Worm (Caenorhabditis elegans): ENCODE results near the gene Y39G8B.13.
A peak's percentile ranks its signal among the peaks of the same experiment; 100 is the strongest.

Gene Y39G8B.13

DNA sequence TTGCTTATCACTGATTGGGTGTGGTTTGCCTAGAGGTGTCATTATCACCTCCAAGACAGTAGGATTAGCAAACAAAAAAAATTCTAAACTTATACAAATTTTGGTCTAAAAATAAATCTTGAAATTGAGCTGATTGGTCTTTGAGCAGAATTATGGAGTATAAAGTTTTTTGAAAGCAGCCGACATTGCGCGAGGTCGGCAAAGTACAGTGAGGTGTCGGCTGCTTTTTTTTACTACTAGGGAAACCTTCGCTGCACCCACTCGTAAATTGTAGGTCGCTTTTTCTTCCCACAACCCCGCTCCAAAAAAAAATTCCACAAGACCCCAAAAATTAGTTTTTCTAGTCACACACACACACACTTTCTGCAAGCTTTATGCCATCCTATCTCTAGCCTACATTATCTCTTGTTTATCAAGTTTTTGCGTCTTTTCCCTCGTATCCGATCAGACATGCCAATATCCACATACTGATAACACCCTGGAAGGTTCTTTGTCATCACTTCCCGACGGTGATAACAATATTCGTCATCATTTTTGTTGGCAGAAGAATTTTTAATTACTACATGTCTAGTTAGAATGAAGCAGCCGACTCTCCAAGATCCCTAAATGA is 21.1 kb upstream of the Y39G8B.13 start:
- TF ChIP-seq hlh-11 (tag; optimal IDR thresholded peaks at IDR 0.05), result peak; percentile 12
- no peak for TF ChIP-seq nhr-41 (GFP tag; IDR thresholded peaks at IDR 0.05)
- peak; percentile 51 for TF ChIP-seq nhr-28 (tag; optimal IDR thresholded peaks at IDR 0.05)
- no peak for TF ChIP-seq aly-2 (tag; optimal IDR thresholded peaks at IDR 0.05)
- TF ChIP-seq snpc-4 (tag; optimal IDR thresholded peaks at IDR 0.05), result peak; percentile 41

DNA sequence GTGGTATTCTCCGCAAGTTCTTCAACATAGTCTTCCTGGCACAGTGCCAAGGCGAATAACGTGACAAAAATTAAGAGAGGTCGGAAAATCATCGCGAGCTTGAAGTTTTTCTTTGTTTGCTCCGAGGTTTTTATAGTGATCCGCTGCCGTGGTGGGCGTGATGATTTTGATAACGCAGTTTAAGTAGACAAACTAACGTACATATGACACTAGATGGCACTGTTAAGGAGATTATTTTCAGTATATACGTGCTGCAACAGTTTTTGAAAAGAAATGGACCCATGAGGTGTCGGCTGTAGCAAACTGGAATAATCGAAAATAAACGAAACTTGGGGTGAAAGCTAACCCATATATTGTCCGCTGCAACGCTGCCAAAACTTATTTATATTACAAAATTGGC is 19.4 kb upstream of the Y39G8B.13 start, which contains the start of gene F01D5.5:
F01D5.5 (minus strand) TSS at position 101 of the 400 bp plus-strand sequence.
- TF ChIP-seq daf-16 (GFP tag; optimal IDR thresholded peaks at IDR 0.05) (no peak), daf-16 (tag; optimal IDR thresholded peaks at IDR 0.05) (peak; percentile 15), R02D3.7 (tag; optimal IDR thresholded peaks at IDR 0.05) (no peak), unc-62 (GFP tag; optimal IDR thresholded peaks at IDR 0.05 in 1 of 2) (peak in 1 of 2 experiments; percentile 30), unc-62 (tag; optimal IDR thresholded peaks at IDR 0.05) (no peak), fkh-10 (GFP tag; optimal IDR thresholded peaks at IDR 0.05) (no peak), daf-19 (GFP tag; conservative IDR thresholded peaks at IDR 0.05) (no peak), tag-97 (GFP tag; IDR thresholded peaks at IDR 0.05) (no peak)

DNA sequence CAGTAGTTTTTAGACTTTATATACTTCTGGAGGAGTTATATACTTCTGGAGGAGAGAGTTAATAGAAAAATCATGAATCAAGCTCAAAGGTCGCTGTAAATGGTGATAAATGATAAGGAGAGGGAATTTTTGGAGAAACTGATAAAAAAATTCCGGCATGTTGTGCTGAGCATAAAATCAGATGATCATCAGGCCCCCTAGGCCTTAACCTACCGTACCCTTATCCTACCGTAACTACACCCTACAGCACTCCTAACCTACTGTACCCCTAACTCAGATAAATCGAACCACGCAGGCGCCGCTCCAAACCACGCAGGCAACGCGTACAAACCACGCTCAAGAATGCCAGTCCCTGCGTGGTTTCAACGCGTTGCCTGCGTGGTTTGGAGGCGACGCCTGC is 17.2 kb upstream of the Y39G8B.13 start, which contains the start of gene F01D5.3:
F01D5.3 (minus strand) TSS at position 101 of the 400 bp plus-strand sequence.
- TF ChIP-seq nhr-28 (tag; optimal IDR thresholded peaks at IDR 0.05) (peak; percentile 7), pqm-1 (tag; optimal IDR thresholded peaks at IDR 0.05) (peak; percentile 41)

DNA sequence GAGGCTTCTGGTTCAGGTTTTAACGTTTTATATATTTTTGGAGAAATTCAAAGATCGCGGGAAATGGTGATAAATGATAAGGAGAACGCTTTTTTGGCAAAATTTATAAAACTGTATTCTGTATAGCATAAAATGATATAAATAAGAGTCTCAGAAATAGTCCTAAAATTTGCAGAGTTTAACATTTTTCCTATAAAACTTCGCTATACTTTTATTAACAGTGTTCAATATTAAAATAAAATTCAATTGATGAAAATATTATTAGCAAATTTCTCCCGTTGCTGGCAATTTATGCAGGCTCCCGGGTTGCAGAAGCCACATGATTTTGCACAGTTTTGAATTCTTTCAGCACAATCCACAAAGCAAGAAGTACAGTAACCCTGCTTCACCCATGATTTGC is 16.1 kb upstream of the Y39G8B.13 start, which contains the start of gene F01D5.2:
F01D5.2 (minus strand) TSS at position 101 of the 400 bp plus-strand sequence.
- TF ChIP-seq lin-13 (GFP tag; optimal IDR thresholded peaks at IDR 0.05), result no peak
- TF ChIP-seq nhr-76 (tag; optimal IDR thresholded peaks at IDR 0.05), result no peak
- TF ChIP-seq F49E8.2 (tag; optimal IDR thresholded peaks at IDR 0.05; ENCODE audit: borderline replicate concordance), result no peak

DNA sequence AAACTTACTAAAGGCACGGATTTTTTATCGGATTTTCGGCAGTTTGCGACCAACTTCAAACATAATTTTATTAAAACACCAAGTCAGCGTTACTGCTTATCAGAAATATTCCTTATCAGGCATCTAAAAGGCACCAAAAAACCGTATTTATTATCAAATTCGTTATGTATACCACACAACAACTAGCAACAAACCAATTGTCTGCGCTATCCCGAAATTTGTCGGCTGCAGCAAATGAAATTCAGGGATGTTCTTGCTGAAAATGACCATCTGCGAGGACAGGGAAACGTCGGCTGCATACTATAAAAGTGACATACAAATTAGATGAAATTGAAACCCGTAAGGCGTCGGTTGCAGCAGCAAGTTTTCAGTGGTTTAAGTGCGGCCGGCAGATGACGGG is 15.1 kb upstream of the Y39G8B.13 start:
- TF ChIP-seq nhr-237 (tag; optimal IDR thresholded peaks at IDR 0.05) (no peak), nhr-42 (GFP tag; IDR thresholded peaks at IDR 0.05) (no peak), duxl-1 (tag; optimal IDR thresholded peaks at IDR 0.05; ENCODE audit: poor library complexity) (no peak), dve-1 (tag; optimal IDR thresholded peaks at IDR 0.05; ENCODE audit: insufficient read depth) (peak; percentile 16), daf-16 (GFP tag; optimal IDR thresholded peaks at IDR 0.05) (no peak), daf-16 (tag; optimal IDR thresholded peaks at IDR 0.05) (peak; percentile 31), lin-15B (tag; optimal IDR thresholded peaks at IDR 0.05) (no peak), unc-62 (GFP tag; optimal IDR thresholded peaks at IDR 0.05 in 1 of 2) (peak in 1 of 2 experiments; percentile 48), unc-62 (tag; optimal IDR thresholded peaks at IDR 0.05) (no peak), nhr-28 (tag; optimal IDR thresholded peaks at IDR 0.05) (peak; percentile 1), F26F4.8 (GFP tag; conservative IDR thresholded peaks at IDR 0.05) (no peak), nhr-111 (GFP tag; optimal IDR thresholded peaks at IDR 0.05) (no peak), ceh-20 (GFP tag; IDR thresholded peaks at IDR 0.05) (no peak), pqm-1 (tag; optimal IDR thresholded peaks at IDR 0.05) (peak; percentile 52)

DNA sequence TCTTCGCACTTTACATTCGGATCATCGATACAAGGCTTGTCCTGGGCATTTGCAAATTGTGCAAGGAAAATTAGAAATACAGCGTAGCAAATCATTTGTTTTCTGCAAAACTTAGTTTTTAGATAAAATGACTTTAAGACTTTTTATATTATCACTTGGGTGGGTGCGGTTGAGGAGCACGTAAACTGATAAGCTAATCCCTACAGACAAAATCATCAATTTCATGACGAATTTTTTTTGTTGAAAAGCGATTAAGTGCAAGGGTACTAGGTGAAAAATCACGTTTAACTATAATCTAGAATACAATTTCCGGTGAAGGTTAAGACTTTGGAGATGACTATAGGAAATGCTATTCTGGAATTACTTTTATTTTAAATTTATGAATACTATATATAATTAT is 14.6 kb upstream of the Y39G8B.13 start, which contains the start of gene F01D5.1:
F01D5.1 (minus strand) TSS at position 105 of the 400 bp plus-strand sequence.
- no peak for TF ChIP-seq rbr-2 (tag; optimal IDR thresholded peaks at IDR 0.05)
- no peak; the same call in 1 of the 2 replicates for TF ChIP-seq tra-1 (GFP tag; IDR thresholded peaks at IDR 0.05)
- TF ChIP-seq ZK337.2 (GFP tag; IDR thresholded peaks at IDR 0.05), result no peak
- no peak for TF ChIP-seq php-3 (GFP tag; IDR thresholded peaks at IDR 0.05)
- TF ChIP-seq skn-1 (tag; optimal IDR thresholded peaks at IDR 0.05), result no peak
- TF ChIP-seq F44E2.7 (GFP tag; IDR thresholded peaks at IDR 0.05), result no peak
- no peak for TF ChIP-seq nhr-25 (tag; optimal IDR thresholded peaks at IDR 0.05; ENCODE audit: borderline replicate concordance, insufficient read depth)
- TF ChIP-seq pqm-1 (tag; optimal IDR thresholded peaks at IDR 0.05), result peak; percentile 33
- TF ChIP-seq sdz-12 (GFP tag; optimal IDR thresholded peaks at IDR 0.05), result no peak
- no peak for TF ChIP-seq unc-39 (tag; optimal IDR thresholded peaks at IDR 0.05)
- no peak for TF ChIP-seq mxl-2 (GFP tag; conservative IDR thresholded peaks at IDR 0.05)
- TF ChIP-seq lin-1 (GFP tag; IDR thresholded peaks at IDR 0.05), result 0 out of 2 replicates have a peak, but pooled peaks have one; percentile 32
- TF ChIP-seq dmd-6 (GFP tag; IDR thresholded peaks at IDR 0.05), result peak; percentile 49; the same call in 1 of the 2 replicates
- TF ChIP-seq unc-130 (GFP tag; optimal IDR thresholded peaks at IDR 0.05), result no peak
- no peak for TF ChIP-seq daf-12 (tag; optimal IDR thresholded peaks at IDR 0.05)
- TF ChIP-seq F49E8.2 (tag; optimal IDR thresholded peaks at IDR 0.05; ENCODE audit: borderline replicate concordance), result no peak
